Fruit fly (Drosophila melanogaster) whole organism, embryonic: ENCODE results near the gene Cyp12a5.

ENCODE experiments used
- Atf-2 ChIP-seq: fragments of 200-800 bp; sonication (Bioruptor generic); optimal IDR thresholded peaks from 2 replicates; lab custom pipeline; 2016; ENCODE audit warnings: missing biosample characterization, missing genetic modification characterization
- Atf3 ChIP-seq: fragments of 200-800 bp; sonication (Bioruptor generic); optimal IDR thresholded peaks from 3 replicates; lab custom pipeline; 2016; ENCODE audit warnings: missing biosample characterization, missing genetic modification characterization
- CG11696 ChIP-seq: fragments of 200-800 bp; sonication (Bioruptor generic); IDR thresholded peaks from 2 replicates; pipeline ENCODE4 v1.3.6; 2022; ENCODE audit warnings: missing biosample characterization, missing genetic modification characterization
- CG12219 ChIP-seq: fragments of 200-800 bp; sonication (Bioruptor generic); optimal IDR thresholded peaks from 3 replicates; lab custom pipeline; 2018; ENCODE audit warnings: missing biosample characterization, mild to moderate bottlenecking, missing genetic modification characterization
- CG12769 ChIP-seq: fragments of 200-800 bp; sonication (Bioruptor generic); optimal IDR thresholded peaks from 2 replicates; lab custom pipeline; 2019; ENCODE audit warnings: missing biosample characterization, mild to moderate bottlenecking, missing genetic modification characterization, moderate library complexity
- CG13894 ChIP-seq: fragments of 200-800 bp; sonication (Bioruptor generic); optimal IDR thresholded peaks from 3 replicates; lab custom pipeline; 2018; ENCODE audit warnings: missing biosample characterization, mild to moderate bottlenecking, missing genetic modification characterization, moderate library complexity
- CG14014 ChIP-seq: fragments of 200-800 bp; sonication (Bioruptor generic); IDR thresholded peaks from 2 replicates; pipeline ENCODE4 v1.3.6; 2022; ENCODE audit warnings: missing biosample characterization, missing genetic modification characterization
- CG14050 ChIP-seq: fragments of 200-800 bp; sonication (Bioruptor generic); IDR thresholded peaks from 3 replicates; pipeline ENCODE4 v1.3.6; 2022; ENCODE audit warnings: missing biosample characterization, missing genetic modification characterization
- CG15601 ChIP-seq: fragments of 200-800 bp; sonication (Bioruptor generic); optimal IDR thresholded peaks from 3 replicates; lab custom pipeline; 2019; ENCODE audit warnings: missing biosample characterization, mild to moderate bottlenecking, missing genetic modification characterization, moderate library complexity
- CG1603 ChIP-seq: fragments of 200-800 bp; sonication (Bioruptor generic); optimal IDR thresholded peaks from 2 replicates; lab custom pipeline; 2019; ENCODE audit warnings: missing biosample characterization, mild to moderate bottlenecking, missing genetic modification characterization, moderate library complexity
- CG17385 ChIP-seq: fragments of 200-800 bp; sonication (Bioruptor generic); optimal IDR thresholded peaks from 3 replicates; lab custom pipeline; 2018; ENCODE audit warnings: missing biosample characterization, mild to moderate bottlenecking, missing genetic modification characterization
- CG18619 ChIP-seq: fragments of 200-800 bp; sonication (Bioruptor generic); optimal IDR thresholded peaks from 3 replicates; lab custom pipeline; 2017; ENCODE audit warnings: missing biosample characterization, mild to moderate bottlenecking, missing genetic modification characterization
- CG6689 ChIP-seq: fragments of 200-800 bp; sonication (Bioruptor generic); IDR thresholded peaks from 2 replicates; pipeline ENCODE4 v1.3.6; 2022; ENCODE audit warnings: missing biosample characterization, missing genetic modification characterization
- CG6791 ChIP-seq: fragments of 200-800 bp; sonication (Bioruptor generic); IDR thresholded peaks from 3 replicates; pipeline ENCODE4 v1.3.6; 2022; ENCODE audit warnings: missing biosample characterization, missing genetic modification characterization; ENCODE audit not compliant: partially characterized antibody
- CG7357 ChIP-seq: fragments of 200-800 bp; sonication (Bioruptor generic); IDR thresholded peaks from 3 replicates; pipeline ENCODE4 v1.3.6; 2022; ENCODE audit warnings: missing biosample characterization, missing genetic modification characterization
- CG7745 ChIP-seq: fragments of 200-800 bp; sonication (Bioruptor generic); optimal IDR thresholded peaks from 2 replicates; lab custom pipeline; 2018; ENCODE audit warnings: missing biosample characterization, mild to moderate bottlenecking, missing genetic modification characterization, moderate library complexity
- CG7839 ChIP-seq: fragments of 200-800 bp; sonication (Bioruptor generic); optimal IDR thresholded peaks from 3 replicates; lab custom pipeline; 2018; ENCODE audit warnings: missing biosample characterization, mild to moderate bottlenecking, missing genetic modification characterization, moderate library complexity
- CG8388 ChIP-seq: fragments of 200-800 bp; sonication (Bioruptor generic); optimal IDR thresholded peaks from 2 replicates; lab custom pipeline; 2019; ENCODE audit warnings: missing biosample characterization, mild to moderate bottlenecking, missing genetic modification characterization, moderate library complexity
- E2f1 ChIP-seq: fragments of 200-800 bp; sonication (Bioruptor generic); IDR thresholded peaks from 2 replicates; pipeline ENCODE4 v1.3.6; 2022; ENCODE audit warnings: missing biosample characterization, missing genetic modification characterization
- Eip74EF ChIP-seq, 2 experiments: fragments of 200-800 bp in 1 of 2; fragments of >200 bp in 1 of 2; sonication (Bioruptor generic) in 1 of 2; optimal IDR thresholded peaks; 2 replicates each; lab custom pipeline; 2017 to 2019; ENCODE audit warnings: missing biosample characterization in 2 of 2, missing genetic modification characterization in 2 of 2, mild to moderate bottlenecking in 1 of 2, moderate library complexity in 1 of 2
- Hey ChIP-seq: fragments of 200-800 bp; sonication (Bioruptor generic); optimal IDR thresholded peaks from 3 replicates; lab custom pipeline; 2018; ENCODE audit warnings: missing biosample characterization, mild to moderate bottlenecking, missing genetic modification characterization
- Hmr ChIP-seq: fragments of 200-800 bp; sonication (Bioruptor generic); optimal IDR thresholded peaks from 3 replicates; lab custom pipeline; 2017; ENCODE audit warnings: mild to moderate bottlenecking, missing biosample characterization, missing genetic modification reagents, missing genetic modification characterization
- Hmx ChIP-seq: fragments of 200-800 bp; sonication (Bioruptor generic); optimal IDR thresholded peaks from 2 replicates; lab custom pipeline; 2016; ENCODE audit warnings: missing biosample characterization, missing genetic modification characterization
- Hr39 ChIP-seq: fragments of >200 bp; optimal IDR thresholded peaks from 2 replicates; lab custom pipeline; 2017
- Max ChIP-seq: fragments of 200-800 bp; sonication (Bioruptor generic); optimal IDR thresholded peaks from 2 replicates; lab custom pipeline; 2016; ENCODE audit warnings: missing biosample characterization, mild to moderate bottlenecking, missing genetic modification characterization
- Med ChIP-seq: fragments of 200-800 bp; sonication (Bioruptor generic); peaks from one replicate; lab custom pipeline; 2016; ENCODE audit warnings: missing biosample characterization, missing genetic modification characterization, mild to moderate bottlenecking, inconsistent platforms, moderate library complexity
- Mes4 ChIP-seq: fragments of 200-800 bp; sonication (Bioruptor generic); optimal IDR thresholded peaks from 2 replicates; lab custom pipeline; 2016; ENCODE audit warnings: missing biosample characterization, missing genetic modification characterization
- Scr ChIP-seq: fragments of 200-800 bp; sonication (Bioruptor generic); IDR thresholded peaks from 2 replicates; pipeline ENCODE4 v1.3.6; 2022; ENCODE audit warnings: missing biosample characterization, missing genetic modification characterization; ENCODE audit not compliant: partially characterized antibody
- Sin3A ChIP-seq: fragments of >200 bp; optimal IDR thresholded peaks from 2 replicates; lab custom pipeline; 2018
- Xbp1 ChIP-seq: fragments of 200-800 bp; sonication (Bioruptor generic); optimal IDR thresholded peaks from 3 replicates; lab custom pipeline; 2016; ENCODE audit warnings: missing biosample characterization, mild to moderate bottlenecking, missing genetic modification characterization
- Xrp1 ChIP-seq: fragments of 200-800 bp; sonication (Bioruptor generic); IDR thresholded peaks from 2 replicates; pipeline ENCODE4 v1.3.6; 2022; ENCODE audit warnings: missing biosample characterization, missing genetic modification characterization
- YL-1 ChIP-seq: fragments of 200-800 bp; sonication (Bioruptor generic); optimal IDR thresholded peaks from 3 replicates; lab custom pipeline; 2017; ENCODE audit warnings: missing biosample characterization, mild to moderate bottlenecking, missing genetic modification characterization
- chm ChIP-seq: fragments of 200-800 bp; sonication (Bioruptor generic); IDR thresholded peaks from 2 replicates; pipeline ENCODE4 v1.3.6; 2022; ENCODE audit warnings: missing biosample characterization, missing genetic modification characterization
- crc ChIP-seq: fragments of 200-800 bp; sonication (Bioruptor generic); optimal IDR thresholded peaks from 2 replicates; lab custom pipeline; 2016; ENCODE audit warnings: missing biosample characterization, missing genetic modification characterization
- crol ChIP-seq: fragments of 200-800 bp; sonication (Bioruptor generic); IDR thresholded peaks from 2 replicates; pipeline ENCODE4 v1.3.6; 2022; ENCODE audit warnings: missing biosample characterization, missing genetic modification characterization
- da ChIP-seq: fragments of 200-800 bp; sonication (Bioruptor generic); optimal IDR thresholded peaks from 2 replicates; lab custom pipeline; 2016; ENCODE audit warnings: missing biosample characterization, missing genetic modification characterization
- dpn ChIP-seq, 2 experiments: fragments of 200-800 bp; sonication (Bioruptor generic); optimal IDR thresholded peaks; 3 replicates each; lab custom pipeline; 2016; ENCODE audit warnings: missing biosample characterization in 2 of 2, missing genetic modification characterization in 2 of 2
- gcm ChIP-seq: fragments of 200-800 bp; sonication (Bioruptor generic); optimal IDR thresholded peaks from 2 replicates; lab custom pipeline; 2019; ENCODE audit warnings: missing biosample characterization, mild to moderate bottlenecking, missing genetic modification characterization, moderate library complexity
- gsb-n ChIP-seq: fragments of 200-800 bp; sonication (Bioruptor generic); optimal IDR thresholded peaks from 3 replicates; lab custom pipeline; 2018; ENCODE audit warnings: missing biosample characterization, mild to moderate bottlenecking, missing genetic modification characterization
- klu ChIP-seq: fragments of 200-800 bp; sonication (Bioruptor generic); IDR thresholded peaks from 2 replicates; pipeline ENCODE4 v1.3.6; 2022; ENCODE audit warnings: missing biosample characterization, missing genetic modification characterization
- knrl ChIP-seq: fragments of 200-800 bp; sonication (Bioruptor generic); IDR thresholded peaks from 3 replicates; pipeline ENCODE4 v1.3.6; 2022; ENCODE audit warnings: missing biosample characterization, missing genetic modification characterization; ENCODE audit not compliant: partially characterized antibody
- oc ChIP-seq: fragments of 200-800 bp; sonication (Bioruptor generic); optimal IDR thresholded peaks from 2 replicates; lab custom pipeline; 2018; ENCODE audit warnings: missing biosample characterization, mild to moderate bottlenecking, missing genetic modification characterization, moderate library complexity
- otp ChIP-seq: fragments of 200-800 bp; sonication (Bioruptor generic); IDR thresholded peaks from 3 replicates; pipeline ENCODE4, ENCODE4 v1.3.6; 2022; ENCODE audit warnings: missing biosample characterization, missing genetic modification characterization
- pnt ChIP-seq: fragments of 200-800 bp; sonication (Bioruptor generic); optimal IDR thresholded peaks from 3 replicates; lab custom pipeline; 2016; ENCODE audit warnings: missing biosample characterization, missing genetic modification characterization
- schlank ChIP-seq: fragments of 200-800 bp; sonication (Bioruptor generic); optimal IDR thresholded peaks from 2 replicates; lab custom pipeline; 2018; ENCODE audit warnings: missing biosample characterization, mild to moderate bottlenecking, missing genetic modification characterization
- sd ChIP-seq: fragments of 200-800 bp; sonication (Bioruptor generic); optimal IDR thresholded peaks from 3 replicates; lab custom pipeline; 2018; ENCODE audit warnings: missing biosample characterization, mild to moderate bottlenecking, missing genetic modification characterization, moderate library complexity
- slbo ChIP-seq: fragments of 200-800 bp; sonication (Bioruptor generic); IDR thresholded peaks from 2 replicates; pipeline ENCODE4 v1.3.6; 2022; ENCODE audit warnings: missing biosample characterization, missing genetic modification characterization
- ssp ChIP-seq: fragments of 200-800 bp; sonication (Bioruptor generic); IDR thresholded peaks from 2 replicates; pipeline ENCODE4 v1.3.6; 2022; ENCODE audit warnings: missing biosample characterization, missing genetic modification characterization
- tin ChIP-seq: fragments of 200-800 bp; sonication (Bioruptor generic); optimal IDR thresholded peaks from 3 replicates; lab custom pipeline; 2016; ENCODE audit warnings: missing biosample characterization, missing genetic modification characterization
- unc-4 ChIP-seq: fragments of 200-800 bp; sonication (Bioruptor generic); IDR thresholded peaks from 2 replicates; pipeline ENCODE4 v1.3.6; 2022; ENCODE audit warnings: missing biosample characterization, missing genetic modification characterization; ENCODE audit not compliant: partially characterized antibody
- vvl ChIP-seq: fragments of 200-800 bp; sonication (Bioruptor generic); IDR thresholded peaks from 2 replicates; pipeline ENCODE4 v1.3.6; 2022; ENCODE audit warnings: missing biosample characterization, missing genetic modification characterization
- zfh1 ChIP-seq: fragments of 200-800 bp; sonication (Bioruptor generic); IDR thresholded peaks from 3 replicates; pipeline ENCODE4 v1.3.6; 2022; ENCODE audit warnings: missing biosample characterization, missing genetic modification characterization

Cyp12a5 gene

DNA sequence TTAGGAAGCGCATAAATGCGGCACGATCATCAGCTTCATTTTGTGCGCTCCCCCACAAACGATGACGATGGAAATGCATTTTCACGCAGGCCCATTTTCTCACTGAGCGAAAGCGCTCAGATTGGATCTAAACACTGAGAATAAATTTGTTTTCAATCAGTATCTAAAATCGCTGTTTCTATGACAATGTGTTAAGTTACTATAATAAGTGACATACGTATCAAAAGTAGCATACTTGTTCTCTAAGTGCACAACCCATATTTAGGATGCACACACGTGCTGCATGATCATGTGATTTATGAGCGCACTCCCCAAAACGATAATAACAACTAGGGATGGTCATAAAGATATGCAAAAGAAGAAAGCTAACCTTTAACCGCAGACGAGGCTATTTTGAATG, 24.3 kb upstream of the Cyp12a5 start (continued):
- TF ChIP-seq otp (GFP tag; lab: Robert Waterston, UW) (0 out of 3 replicates have a peak, but pooled peaks have one; percentile 44), CG1603 (tag; lab: Kevin White, UChicago) (peak; percentile 52), CG6791 (no peak), chm (GFP tag; lab: Robert Waterston, UW) (peak; percentile 60), Atf-2 (no peak), CG13894 (no peak), Sin3A (lab: Kevin White, UChicago) (no peak), da (GFP tag; lab: Kevin White, UChicago) (no peak), Xbp1 (GFP tag; lab: Kevin White, UChicago) (peak; percentile 11), Xrp1 (GFP tag; lab: Robert Waterston, UW) (peak; percentile 57), CG7357 (GFP tag; lab: Robert Waterston, UW) (no peak), CG11696 (GFP tag; lab: Robert Waterston, UW) (0 out of 2 replicates have a peak, but pooled peaks have one; percentile 12), klu (no peak), Mes4 (GFP tag; lab: Kevin White, UChicago) (no peak), schlank (tag; lab: Kevin White, UChicago) (no peak), slbo (GFP tag; lab: Robert Waterston, UW) (0 out of 2 replicates have a peak, but pooled peaks have one; percentile 4), knrl (no peak), Med (GFP tag; lab: Kevin White, UChicago) (peak; percentile 66), dpn (GFP tag; optimal IDR thresholded peaks at IDR 0.05; lab: Kevin White, UChicago) (no peak), pnt (GFP tag; lab: Kevin White, UChicago) (peak; percentile 13), CG8388 (GFP tag; lab: Kevin White, UChicago) (peak; percentile 26), gcm (GFP tag; lab: Kevin White, UChicago) (peak; percentile 11), zfh1 (GFP tag; lab: Robert Waterston, UW) (peak; percentile 60; the same call in 2 of the 3 replicates), vvl (GFP tag; lab: Robert Waterston, UW) (peak; percentile 40; the same call in 1 of the 2 replicates), tin (GFP tag; lab: Kevin White, UChicago) (peak; percentile 30), Hmx (no peak), gsb-n (peak; percentile 41)

DNA sequence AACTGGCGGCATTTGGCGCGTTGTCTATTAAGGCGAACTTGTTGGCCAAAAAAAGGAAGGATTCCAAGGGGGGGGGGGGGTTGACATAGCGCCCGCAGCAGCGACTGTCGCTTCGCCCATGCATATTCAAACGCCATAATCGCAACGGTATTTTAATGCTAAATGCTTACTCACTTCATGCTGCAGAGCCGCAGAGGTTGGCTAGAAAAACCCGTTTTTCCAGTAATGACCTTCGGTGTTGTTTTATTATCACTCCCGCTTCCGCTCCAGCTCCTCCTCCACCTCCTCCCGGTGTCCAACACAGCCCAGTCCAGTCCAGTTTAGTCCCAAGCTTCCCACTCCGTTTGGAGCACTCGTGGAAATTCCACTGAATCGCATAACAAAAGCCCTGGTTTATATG, 21.3 kb upstream of the Cyp12a5 start:
- TF ChIP-seq CG18619: no peak
- TF ChIP-seq oc (tag; lab: Kevin White, UChicago): peak; percentile 64
- TF ChIP-seq CG12769 (tag; lab: Kevin White, UChicago): peak; percentile 79
- TF ChIP-seq CG6689 (GFP tag; lab: Robert Waterston, UW): no peak
- no peak for TF ChIP-seq CG7745
- no peak for TF ChIP-seq unc-4 (GFP tag; lab: Robert Waterston, UW)
- no peak for TF ChIP-seq E2f1
- TF ChIP-seq crol (GFP tag; lab: Robert Waterston, UW): 0 out of 2 replicates have a peak, but pooled peaks have one; percentile 13
- TF ChIP-seq CG12219 (GFP tag; lab: Kevin White, UChicago): no peak
- no peak for TF ChIP-seq YL-1 (GFP tag; lab: Kevin White, UChicago)
- no peak for TF ChIP-seq CG14014 (GFP tag; lab: Robert Waterston, UW)
- no peak for TF ChIP-seq Max (GFP tag; lab: Kevin White, UChicago)
- TF ChIP-seq sd: peak; percentile 63
- TF ChIP-seq CG17385 (GFP tag; lab: Kevin White, UChicago): no peak
- peak; percentile 38 for TF ChIP-seq Hr39
- no peak for TF ChIP-seq Hey (tag; lab: Kevin White, UChicago)
- no peak for TF ChIP-seq CG14050 (GFP tag; lab: Robert Waterston, UW)
- no peak for TF ChIP-seq Hmr (GFP tag; lab: Kevin White, UChicago)
- TF ChIP-seq ssp: no peak
- peak in 1 of 2 experiments; percentile 54 for TF ChIP-seq Eip74EF (GFP tag; optimal IDR thresholded peaks at IDR 0.05; lab: Kevin White, UChicago)
- no peak for TF ChIP-seq CG15601 (tag; lab: Kevin White, UChicago)
- no peak for TF ChIP-seq Scr
- TF ChIP-seq Atf3 (GFP tag; lab: Kevin White, UChicago): no peak
- TF ChIP-seq vvl (GFP tag; lab: Robert Waterston, UW): peak; percentile 90
- TF ChIP-seq CG7839 (tag; lab: Kevin White, UChicago): no peak
- TF ChIP-seq crc (GFP tag; lab: Kevin White, UChicago): no peak
